Worm (Caenorhabditis elegans) whole organism, young adult: Measurements from ENCODE around the gene Y43B11AR.1.

Experiments
- C06A6.2 ChIP-seq: fragments of 200-800 bp; sonication (Bioruptor generic); conservative IDR thresholded peaks from 2 replicates; pipeline ENCODE4 v1.3.6; 2022; ENCODE audit warnings: missing genetic modification characterization, missing compliant biosample characterization
- C17E4.6 ChIP-seq: fragments of 200-800 bp; sonication (Bioruptor generic); IDR thresholded peaks from 2 replicates; pipeline ENCODE4 v1.3.6; 2022; ENCODE audit warnings: missing genetic modification reagents, missing genetic modification characterization, missing compliant biosample characterization
- F22D6.2 ChIP-seq: sonication (generic microtip); optimal IDR thresholded peaks from 2 replicates; lab custom pipeline; 2016; ENCODE audit warnings: mild to moderate bottlenecking, missing genetic modification characterization, missing compliant biosample characterization
- F23B12.7 ChIP-seq: sonication (generic microtip); optimal IDR thresholded peaks from 2 replicates; lab custom pipeline; 2017; ENCODE audit warnings: missing genetic modification characterization, mild to moderate bottlenecking, missing compliant biosample characterization, antibody characterized with exemption, moderate library complexity; ENCODE audit not compliant: insufficient read depth
- F37B4.10 ChIP-seq: fragments of 200-800 bp; sonication (Bioruptor generic); IDR thresholded peaks from 2 replicates; pipeline ENCODE4 v1.3.6; 2022; ENCODE audit warnings: missing genetic modification characterization, missing compliant biosample characterization
- F39B2.1 ChIP-seq: fragments of 200-800 bp; sonication (Bioruptor generic); IDR thresholded peaks from 2 replicates; pipeline ENCODE4 v1.3.6; 2022; ENCODE audit warnings: missing genetic modification reagents, missing genetic modification characterization, missing compliant biosample characterization
- F55B11.4 ChIP-seq: sonication (generic microtip); optimal IDR thresholded peaks from 2 replicates; lab custom pipeline; 2016; ENCODE audit warnings: missing compliant biosample characterization, missing genetic modification characterization, borderline replicate concordance; ENCODE audit not compliant: insufficient read depth
- F57A8.1 ChIP-seq: fragments of 200-800 bp; sonication (Bioruptor generic); optimal IDR thresholded peaks from 2 replicates; lab custom pipeline; 2018; ENCODE audit warnings: mild to moderate bottlenecking, missing genetic modification characterization, moderate library complexity, missing compliant biosample characterization
- Y53F4B.3 ChIP-seq: fragments of 200-800 bp; sonication (Bioruptor generic); IDR thresholded peaks from 2 replicates; pipeline ENCODE4 v1.3.6; 2022; ENCODE audit warnings: missing genetic modification reagents, missing genetic modification characterization, missing compliant biosample characterization
- Y53G8AR.9 ChIP-seq: fragments of 200-800 bp; sonication (Bioruptor generic); conservative IDR thresholded peaks from 2 replicates; pipeline ENCODE4 v1.3.6; 2022; ENCODE audit warnings: missing genetic modification reagents, missing genetic modification characterization, missing compliant biosample characterization
- Y79H2A.3 ChIP-seq: fragments of 200-800 bp; sonication (Bioruptor generic); conservative IDR thresholded peaks from 2 replicates; pipeline ENCODE4 v1.3.6; 2022; ENCODE audit warnings: missing genetic modification reagents, missing genetic modification characterization, missing compliant biosample characterization
- ama-1 ChIP-seq, 3 experiments: fragments of 150-350 bp in 1 of 3; sonication (generic microtip) in 2 of 3; optimal IDR thresholded peaks; 2 replicates each; lab custom pipeline; 2014 to 2018; ENCODE audit warnings: missing biosample characterization in 2 of 3, missing genetic modification characterization in 2 of 3, missing genetic modification reagents in 2 of 3
- attf-3 ChIP-seq: fragments of 200-800 bp; sonication (Bioruptor generic); conservative IDR thresholded peaks from 2 replicates; pipeline ENCODE4 v1.3.6; 2022; ENCODE audit warnings: missing genetic modification reagents, missing genetic modification characterization, missing compliant biosample characterization
- cebp-2 ChIP-seq: fragments of 200-800 bp; sonication (Bioruptor generic); IDR thresholded peaks from 2 replicates; pipeline ENCODE4 v1.3.6; 2022; ENCODE audit warnings: missing genetic modification characterization, missing compliant biosample characterization
- ceh-100 ChIP-seq: fragments of 200-800 bp; sonication (Bioruptor generic); IDR thresholded peaks from 2 replicates; pipeline ENCODE4 v1.3.6; 2022; ENCODE audit warnings: missing genetic modification reagents, missing genetic modification characterization, missing compliant biosample characterization
- dpff-1 ChIP-seq: sonication (generic microtip); optimal IDR thresholded peaks from 2 replicates; lab custom pipeline; 2017; ENCODE audit warnings: mild to moderate bottlenecking, missing genetic modification characterization, missing compliant biosample characterization
- dpl-1 ChIP-seq: fragments of 150-350 bp; optimal IDR thresholded peaks from 2 replicates; lab custom pipeline; 2014; ENCODE audit warnings: missing biosample characterization, missing genetic modification reagents, missing genetic modification characterization
- efl-1 ChIP-seq: fragments of 150-350 bp; optimal IDR thresholded peaks from 2 replicates; lab custom pipeline; 2014; ENCODE audit warnings: missing biosample characterization, missing genetic modification reagents, missing genetic modification characterization
- egl-44 ChIP-seq: fragments of 200-800 bp; sonication (Bioruptor generic); IDR thresholded peaks from 2 replicates; pipeline ENCODE4 v1.3.6; 2022; ENCODE audit warnings: missing genetic modification reagents, missing genetic modification characterization, missing compliant biosample characterization
- egrh-3 ChIP-seq: fragments of 200-800 bp; sonication (Bioruptor generic); IDR thresholded peaks from 2 replicates; pipeline ENCODE4 v1.3.6; 2022; ENCODE audit warnings: missing genetic modification reagents, missing genetic modification characterization, missing compliant biosample characterization
- lag-1 ChIP-seq: fragments of 200-800 bp; sonication (Bioruptor generic); IDR thresholded peaks from 2 replicates; pipeline ENCODE4 v1.3.6; 2022; ENCODE audit warnings: missing genetic modification reagents, missing genetic modification characterization, missing compliant biosample characterization
- let-526 ChIP-seq: fragments of 200-800 bp; sonication (Bioruptor generic); IDR thresholded peaks from 2 replicates; pipeline ENCODE4 v1.3.6; 2022; ENCODE audit warnings: missing genetic modification reagents, missing genetic modification characterization, missing compliant biosample characterization
- madf-6 ChIP-seq: fragments of 200-800 bp; sonication (Bioruptor generic); IDR thresholded peaks from 2 replicates; pipeline ENCODE4 v1.3.6; 2022; ENCODE audit warnings: missing genetic modification reagents, missing genetic modification characterization, missing compliant biosample characterization
- madf-8 ChIP-seq: fragments of 200-800 bp; sonication (Bioruptor generic); conservative IDR thresholded peaks from 2 replicates; pipeline ENCODE4 v1.3.6; 2022; ENCODE audit warnings: missing genetic modification reagents, missing genetic modification characterization, missing compliant biosample characterization
- mxl-1 ChIP-seq: sonication (generic microtip); optimal IDR thresholded peaks from 2 replicates; lab custom pipeline; 2016; ENCODE audit warnings: missing genetic modification characterization, missing compliant biosample characterization
- nfya-2 ChIP-seq: fragments of 200-800 bp; sonication (Bioruptor generic); IDR thresholded peaks from 2 replicates; pipeline ENCODE4 v1.3.6; 2022; ENCODE audit warnings: missing genetic modification reagents, missing genetic modification characterization, missing compliant biosample characterization
- nfyb-1 ChIP-seq: fragments of 200-800 bp; sonication (Bioruptor generic); IDR thresholded peaks from 2 replicates; pipeline ENCODE4 v1.3.6; 2022; ENCODE audit warnings: missing genetic modification reagents, missing genetic modification characterization, missing compliant biosample characterization
- nhr-120 ChIP-seq: fragments of 200-800 bp; sonication (Bioruptor generic); IDR thresholded peaks from 2 replicates; pipeline ENCODE4 v1.3.6; 2022; ENCODE audit warnings: missing genetic modification characterization, missing compliant biosample characterization
- pha-4 ChIP-seq: fragments of 150-350 bp; sonication (generic microtip); optimal IDR thresholded peaks from 2 replicates; lab custom pipeline; 2014; ENCODE audit warnings: missing biosample characterization, missing genetic modification reagents, missing genetic modification characterization
- rcor-1 ChIP-seq: fragments of 200-800 bp; sonication (Bioruptor generic); IDR thresholded peaks from 2 replicates; pipeline ENCODE4 v1.3.6; 2022; ENCODE audit warnings: missing genetic modification reagents, missing genetic modification characterization, missing compliant biosample characterization
- repo-1 ChIP-seq: sonication (generic microtip); optimal IDR thresholded peaks from 2 replicates; lab custom pipeline; 2017; ENCODE audit warnings: mild to moderate bottlenecking, missing genetic modification characterization, missing compliant biosample characterization
- sdz-38 ChIP-seq: sonication (generic microtip); optimal IDR thresholded peaks from 2 replicates; lab custom pipeline; 2016; ENCODE audit warnings: missing genotype, missing genetic modification characterization, missing compliant biosample characterization
- sea-2 ChIP-seq: fragments of 200-800 bp; sonication (Bioruptor generic); IDR thresholded peaks from 2 replicates; pipeline ENCODE4 v1.3.6; 2022; ENCODE audit warnings: missing genetic modification characterization, missing compliant biosample characterization
- sptf-2 ChIP-seq: fragments of 200-800 bp; sonication (Bioruptor generic); optimal IDR thresholded peaks from 2 replicates; lab custom pipeline; 2018; ENCODE audit warnings: mild to moderate bottlenecking, missing genetic modification characterization, missing compliant biosample characterization
- unc-62 ChIP-seq: fragments of 150-350 bp; optimal IDR thresholded peaks from 2 replicates; lab custom pipeline; 2014; ENCODE audit warnings: missing biosample characterization, missing genetic modification reagents, missing genetic modification characterization
- xnd-1 ChIP-seq: sonication (generic microtip); optimal IDR thresholded peaks from 2 replicates; lab custom pipeline; 2016; ENCODE audit warnings: missing genotype, missing genetic modification reagents, missing genetic modification characterization, missing compliant biosample characterization
- zim-3 ChIP-seq: sonication (generic microtip); optimal IDR thresholded peaks from 2 replicates; lab custom pipeline; 2017; ENCODE audit warnings: mild to moderate bottlenecking, missing genetic modification characterization, moderate library complexity, missing compliant biosample characterization
- ztf-22 ChIP-seq: fragments of 200-800 bp; sonication (Bioruptor generic); optimal IDR thresholded peaks from 2 replicates; lab custom pipeline; 2018; ENCODE audit warnings: mild to moderate bottlenecking, missing genetic modification characterization, moderate library complexity, missing compliant biosample characterization
- ztf-26 ChIP-seq: sonication (generic microtip); optimal IDR thresholded peaks from 2 replicates; lab custom pipeline; 2017; ENCODE audit warnings: missing genetic modification characterization, missing compliant biosample characterization

Gene Y43B11AR.1

ce11 chrIV:7081214-7081613 lies at the start of gene Y43B11AR.1:
Gene Y43B11AR.1, plus strand, starts transcription at chrIV:7081514.
- TF ChIP-seq F57A8.1 (GFP tag; lab: Kevin White, UChicago), result no peak
- TF ChIP-seq sptf-2 (GFP tag; lab: Kevin White, UChicago), result no peak

DNA sequence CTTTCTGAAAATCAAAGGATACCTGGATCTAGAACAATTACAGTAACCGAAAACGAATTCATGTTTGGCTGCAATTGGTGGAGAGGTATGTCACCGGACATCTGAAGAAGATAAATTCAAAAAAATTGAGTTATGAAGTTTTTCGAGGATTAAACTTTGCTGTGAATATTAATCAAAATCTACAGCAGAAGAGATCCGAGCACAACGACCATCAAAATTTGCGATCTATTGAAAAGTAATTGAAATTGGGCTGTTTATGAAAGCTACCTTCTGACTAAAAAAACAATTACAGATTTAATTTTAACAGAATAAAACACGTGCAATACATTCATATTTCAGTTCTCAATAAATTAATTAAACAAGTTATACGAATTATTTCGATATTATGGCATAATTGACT lies 48.9 kb upstream of the Y43B11AR.1 start, which contains the start of gene C06G3.8:
C06G3.8 (minus strand) TSS at position 101 of the 400 bp plus-strand sequence.
- TF ChIP-seq cebp-2 (GFP tag; lab: Robert Waterston, UW) (no peak), rcor-1 (GFP tag; lab: Robert Waterston, UW) (no peak), lag-1 (no peak), mxl-1 (tag; lab: Kevin White, UChicago) (no peak), sea-2 (no peak), ceh-100 (GFP tag; lab: Robert Waterston, UW) (no peak), nfya-2 (no peak), nhr-120 (no peak)
- TF ChIP-seq, all 124 proteins: peak for 0

ce11 chrIV:7035823-7036222 lies 45.5 kb upstream of the Y43B11AR.1 start, which contains the start of gene C06G3.3:
Gene C06G3.3, plus strand, starts transcription at chrIV:7036123.
- TF ChIP-seq F23B12.7 (tag; lab: Kevin White, UChicago) (no peak), F55B11.4 (no peak), xnd-1 (tag; lab: Kevin White, UChicago) (no peak), F22D6.2 (no peak), C17E4.6 (GFP tag; lab: Robert Waterston, UW) (no peak), attf-3 (GFP tag; lab: Robert Waterston, UW) (no peak), zim-3 (no peak), egrh-3 (GFP tag; lab: Robert Waterston, UW) (no peak), unc-62 (no peak), ztf-26 (tag; lab: Kevin White, UChicago) (no peak), repo-1 (tag; lab: Kevin White, UChicago) (no peak), sdz-38 (tag; lab: Kevin White, UChicago) (no peak), Y53F4B.3 (no peak), F39B2.1 (GFP tag; lab: Robert Waterston, UW) (no peak)

ce11 chrIV:7036790-7037189 lies 44.5 kb upstream of the Y43B11AR.1 start, which contains the start of gene ufl-1:
Gene ufl-1, minus strand, starts transcription at chrIV:7036859.
- TF ChIP-seq ztf-22 (GFP tag; lab: Kevin White, UChicago) (no peak), pha-4 (tag; lab: Kevin White, UChicago) (no peak), Y53G8AR.9 (GFP tag; lab: Robert Waterston, UW) (no peak), let-526 (GFP tag; lab: Robert Waterston, UW) (no peak), Y79H2A.3 (no peak), efl-1 (GFP tag; lab: Kevin White, UChicago) (no peak), egl-44 (GFP tag; lab: Robert Waterston, UW) (no peak), madf-6 (GFP tag; lab: Robert Waterston, UW) (no peak), F37B4.10 (no peak), madf-8 (GFP tag; lab: Robert Waterston, UW) (no peak), F22D6.2 (no peak), C06A6.2 (no peak), nfyb-1 (no peak), ama-1 (optimal IDR thresholded peaks at IDR 0.05; lab: Kevin White, UChicago) (no peak), ama-1 (GFP tag; optimal IDR thresholded peaks at IDR 0.05; lab: Kevin White, UChicago) (no peak), dpl-1 (no peak), xnd-1 (tag; lab: Kevin White, UChicago) (no peak), Y53F4B.3 (no peak), dpff-1 (tag; lab: Kevin White, UChicago) (no peak), sea-2 (no peak)
